Fruit fly (Drosophila melanogaster) whole organism, embryonic: Measurements from ENCODE around the gene CG32117.

ENCODE experiments used
- Abd-B ChIP-seq: fragments of 200-800 bp; sonication (Bioruptor generic); optimal IDR thresholded peaks from 2 replicates; lab custom pipeline; 2018; ENCODE audit warnings: missing biosample characterization, mild to moderate bottlenecking, missing genetic modification characterization, moderate library complexity
- Asciz ChIP-seq: fragments of 200-800 bp; sonication (Bioruptor generic); optimal IDR thresholded peaks from 2 replicates; lab custom pipeline; 2017; ENCODE audit warnings: missing biosample characterization, mild to moderate bottlenecking, missing genetic modification characterization, missing genetic modification reagents
- Atf3 ChIP-seq: fragments of 200-800 bp; sonication (Bioruptor generic); optimal IDR thresholded peaks from 3 replicates; lab custom pipeline; 2016; ENCODE audit warnings: missing biosample characterization, missing genetic modification characterization
- Bteb2 ChIP-seq: fragments of 200-800 bp; sonication (Bioruptor generic); optimal IDR thresholded peaks from 2 replicates; lab custom pipeline; 2016; ENCODE audit warnings: missing biosample characterization, missing genetic modification characterization
- CG10147 ChIP-seq: fragments of 200-800 bp; sonication (Bioruptor generic); optimal IDR thresholded peaks from 2 replicates; lab custom pipeline; 2019; ENCODE audit warnings: missing biosample characterization, mild to moderate bottlenecking, missing genetic modification characterization, moderate library complexity
- CG10654 ChIP-seq: fragments of 200-800 bp; sonication (Bioruptor generic); optimal IDR thresholded peaks from 2 replicates; lab custom pipeline; 2016; ENCODE audit warnings: missing biosample characterization, missing genetic modification characterization
- CG12299 ChIP-seq: fragments of 200-800 bp; sonication (Bioruptor generic); optimal IDR thresholded peaks from 2 replicates; lab custom pipeline; 2018; ENCODE audit warnings: missing biosample characterization, mild to moderate bottlenecking, missing genetic modification characterization
- CG14860 ChIP-seq: fragments of 200-800 bp; sonication (Bioruptor generic); IDR thresholded peaks from 3 replicates; pipeline ENCODE4 v1.3.6; 2022; ENCODE audit warnings: missing biosample characterization, missing genetic modification characterization; ENCODE audit not compliant: partially characterized antibody
- CG15011 ChIP-seq: fragments of 200-800 bp; sonication (Bioruptor generic); optimal IDR thresholded peaks from 3 replicates; lab custom pipeline; 2018; ENCODE audit warnings: missing biosample characterization, mild to moderate bottlenecking, missing genetic modification characterization
- CG1792 ChIP-seq: fragments of 200-800 bp; sonication (Bioruptor generic); optimal IDR thresholded peaks from 2 replicates; lab custom pipeline; 2016; ENCODE audit warnings: missing biosample characterization, missing genetic modification characterization
- CG3995 ChIP-seq: fragments of 200-800 bp; sonication (Bioruptor generic); optimal IDR thresholded peaks from 3 replicates; lab custom pipeline; 2016; ENCODE audit warnings: missing biosample characterization, missing genetic modification characterization
- CG6272 ChIP-seq: fragments of 200-800 bp; sonication (Bioruptor generic); IDR thresholded peaks from 2 replicates; pipeline ENCODE4 v1.3.6; 2022; ENCODE audit warnings: missing biosample characterization, missing genetic modification characterization
- CG6765 ChIP-seq: fragments of 200-800 bp; sonication (Bioruptor generic); optimal IDR thresholded peaks from 3 replicates; lab custom pipeline; 2017; ENCODE audit warnings: missing biosample characterization, mild to moderate bottlenecking, missing genetic modification characterization
- CG7357 ChIP-seq: fragments of 200-800 bp; sonication (Bioruptor generic); IDR thresholded peaks from 3 replicates; pipeline ENCODE4 v1.3.6; 2022; ENCODE audit warnings: missing biosample characterization, missing genetic modification characterization
- CG7556 ChIP-seq: fragments of 200-800 bp; sonication (Bioruptor generic); optimal IDR thresholded peaks from 2 replicates; lab custom pipeline; 2017; ENCODE audit warnings: missing biosample characterization, mild to moderate bottlenecking, missing genetic modification characterization
- CG9437 ChIP-seq: fragments of 200-800 bp; sonication (Bioruptor generic); optimal IDR thresholded peaks from 2 replicates; lab custom pipeline; 2018; ENCODE audit warnings: missing biosample characterization, mild to moderate bottlenecking, missing genetic modification characterization
- CG9876 ChIP-seq: fragments of 200-800 bp; sonication (Bioruptor generic); optimal IDR thresholded peaks from 2 replicates; lab custom pipeline; 2016; ENCODE audit warnings: missing biosample characterization, missing genetic modification characterization
- Camta ChIP-seq: fragments of 200-800 bp; sonication (Bioruptor generic); optimal IDR thresholded peaks from 2 replicates; lab custom pipeline; 2016; ENCODE audit warnings: missing biosample characterization, missing genetic modification characterization
- Doc3 ChIP-seq: fragments of 200-800 bp; sonication (Bioruptor generic); IDR thresholded peaks from 3 replicates; pipeline ENCODE4 v1.3.6; 2022; ENCODE audit warnings: missing biosample characterization, missing genetic modification characterization; ENCODE audit not compliant: partially characterized antibody
- HHEX ChIP-seq: fragments of 200-800 bp; sonication (Bioruptor generic); optimal IDR thresholded peaks from 3 replicates; lab custom pipeline; 2017; ENCODE audit warnings: missing biosample characterization, mild to moderate bottlenecking, missing genetic modification characterization, missing genetic modification reagents
- HmgZ ChIP-seq: fragments of 200-800 bp; sonication (Bioruptor generic); optimal IDR thresholded peaks from 2 replicates; lab custom pipeline; 2018; ENCODE audit warnings: missing biosample characterization, mild to moderate bottlenecking, missing genetic modification characterization
- Hr39 ChIP-seq: fragments of >200 bp; optimal IDR thresholded peaks from 2 replicates; lab custom pipeline; 2017
- Max ChIP-seq: fragments of 200-800 bp; sonication (Bioruptor generic); optimal IDR thresholded peaks from 2 replicates; lab custom pipeline; 2016; ENCODE audit warnings: missing biosample characterization, mild to moderate bottlenecking, missing genetic modification characterization
- NC2β ChIP-seq: fragments of 200-800 bp; sonication (Bioruptor generic); optimal IDR thresholded peaks from 2 replicates; lab custom pipeline; 2016; ENCODE audit warnings: missing biosample characterization, missing genetic modification characterization
- Pdp1 ChIP-seq, 2 experiments: fragments of 200-800 bp; sonication (Bioruptor generic); optimal IDR thresholded peaks; 3 replicates each; lab custom pipeline; 2016; ENCODE audit warnings: missing biosample characterization in 2 of 2, missing genetic modification characterization in 2 of 2, mild to moderate bottlenecking in 1 of 2, moderate library complexity in 1 of 2
- Sin3A ChIP-seq: fragments of >200 bp; optimal IDR thresholded peaks from 2 replicates; lab custom pipeline; 2018
- Six4 ChIP-seq: fragments of 200-800 bp; sonication (Bioruptor generic); optimal IDR thresholded peaks from 2 replicates; lab custom pipeline; 2016; ENCODE audit warnings: missing biosample characterization, missing genetic modification characterization
- Sry-δ ChIP-seq: fragments of 200-800 bp; sonication (Bioruptor generic); optimal IDR thresholded peaks from 2 replicates; lab custom pipeline; 2016; ENCODE audit warnings: missing biosample characterization, missing genetic modification characterization
- Ssrp ChIP-seq: fragments of 200-800 bp; sonication (Bioruptor generic); optimal IDR thresholded peaks from 2 replicates; lab custom pipeline; 2018; ENCODE audit warnings: missing biosample characterization, mild to moderate bottlenecking, missing genetic modification characterization, moderate library complexity
- Trl ChIP-seq, 3 experiments: fragments of >200 bp in 2 of 3; fragments of 200-800 bp in 1 of 3; sonication (Bioruptor generic) in 1 of 3; optimal IDR thresholded peaks; 2 replicates in 1 of 3; 3 replicates in 2 of 3; lab custom pipeline; 2016 to 2017; ENCODE audit warnings: missing biosample characterization in 1 of 3, missing genetic modification characterization in 1 of 3
- bigmax ChIP-seq: fragments of 200-800 bp; sonication (Bioruptor generic); optimal IDR thresholded peaks from 2 replicates; lab custom pipeline; 2018; ENCODE audit warnings: missing biosample characterization, mild to moderate bottlenecking, missing genetic modification characterization
- corto ChIP-seq: fragments of 200-800 bp; sonication (Bioruptor generic); optimal IDR thresholded peaks from 2 replicates; lab custom pipeline; 2016; ENCODE audit warnings: missing biosample characterization, mild to moderate bottlenecking, missing genetic modification characterization, moderate library complexity
- croc ChIP-seq: fragments of 200-800 bp; sonication (Bioruptor generic); conservative IDR thresholded peaks from 3 replicates; pipeline ENCODE4 v1.3.6; 2022; ENCODE audit warnings: missing biosample characterization, missing genetic modification characterization
- dm ChIP-seq: fragments of 200-800 bp; sonication (Bioruptor generic); optimal IDR thresholded peaks from 3 replicates; lab custom pipeline; 2016; ENCODE audit warnings: missing biosample characterization, missing genetic modification characterization
- dmrt11E ChIP-seq: fragments of 200-800 bp; sonication (Bioruptor generic); optimal IDR thresholded peaks from 3 replicates; lab custom pipeline; 2018; ENCODE audit warnings: missing biosample characterization, mild to moderate bottlenecking, missing genetic modification characterization, moderate library complexity
- ems ChIP-seq: fragments of 200-800 bp; sonication (Bioruptor generic); optimal IDR thresholded peaks from 3 replicates; lab custom pipeline; 2016; ENCODE audit warnings: missing biosample characterization, missing genetic modification characterization
- ftz-f1 ChIP-seq: fragments of 200-800 bp; sonication (Bioruptor generic); optimal IDR thresholded peaks from 2 replicates; lab custom pipeline; 2016; ENCODE audit warnings: missing biosample characterization, missing genetic modification characterization
- gcm ChIP-seq: fragments of 200-800 bp; sonication (Bioruptor generic); optimal IDR thresholded peaks from 2 replicates; lab custom pipeline; 2019; ENCODE audit warnings: missing biosample characterization, mild to moderate bottlenecking, missing genetic modification characterization, moderate library complexity
- jing ChIP-seq: fragments of 200-800 bp; sonication (Bioruptor generic); optimal IDR thresholded peaks from 2 replicates; lab custom pipeline; 2018; ENCODE audit warnings: missing biosample characterization, mild to moderate bottlenecking, missing genetic modification characterization
- knrl ChIP-seq: fragments of 200-800 bp; sonication (Bioruptor generic); IDR thresholded peaks from 3 replicates; pipeline ENCODE4 v1.3.6; 2022; ENCODE audit warnings: missing biosample characterization, missing genetic modification characterization; ENCODE audit not compliant: partially characterized antibody
- nmo ChIP-seq: fragments of 200-800 bp; sonication (Bioruptor generic); optimal IDR thresholded peaks from 2 replicates; lab custom pipeline; 2018; ENCODE audit warnings: missing biosample characterization, mild to moderate bottlenecking, missing genetic modification characterization, moderate library complexity
- pan ChIP-seq, 4 experiments: fragments of >200 bp in 3 of 4; fragments of 200-800 bp in 1 of 4; sonication (Bioruptor generic) in 1 of 4; optimal IDR thresholded peaks in 3 of 4; IDR thresholded peaks in 1 of 4; 2 replicates each; pipeline versions ENCODE4 v1.3.6 to Lab custom; 2017 to 2022; ENCODE audit warnings: missing biosample characterization in 2 of 4, missing genetic modification characterization in 2 of 4, mixed read lengths in 1 of 4
- pb ChIP-seq: fragments of 200-800 bp; sonication (Bioruptor generic); optimal IDR thresholded peaks from 3 replicates; lab custom pipeline; 2016; ENCODE audit warnings: missing biosample characterization, missing genetic modification characterization
- sd ChIP-seq: fragments of 200-800 bp; sonication (Bioruptor generic); optimal IDR thresholded peaks from 3 replicates; lab custom pipeline; 2018; ENCODE audit warnings: missing biosample characterization, mild to moderate bottlenecking, missing genetic modification characterization, moderate library complexity
- sisA ChIP-seq: fragments of 200-800 bp; sonication (Bioruptor generic); IDR thresholded peaks from 2 replicates; pipeline ENCODE4 v1.3.6; 2022; ENCODE audit warnings: missing biosample characterization, missing genetic modification characterization
- ssp ChIP-seq: fragments of 200-800 bp; sonication (Bioruptor generic); IDR thresholded peaks from 2 replicates; pipeline ENCODE4 v1.3.6; 2022; ENCODE audit warnings: missing biosample characterization, missing genetic modification characterization
- sug ChIP-seq: fragments of 200-800 bp; optimal IDR thresholded peaks from 2 replicates; lab custom pipeline; 2019; ENCODE audit warnings: missing biosample characterization, mild to moderate bottlenecking, missing genetic modification characterization, moderate library complexity
- ttk ChIP-seq: fragments of 200-800 bp; sonication (Bioruptor generic); IDR thresholded peaks from 2 replicates; pipeline ENCODE4 v2.1.2; 2022; ENCODE audit warnings: missing biosample characterization, missing genetic modification characterization
- zen ChIP-seq: fragments of 200-800 bp; sonication (Bioruptor generic); optimal IDR thresholded peaks from 3 replicates; lab custom pipeline; 2018; ENCODE audit warnings: missing biosample characterization, mild to moderate bottlenecking, missing genetic modification characterization, moderate library complexity

The CG32117 gene

dm6 chr3L:12913609-12914266 lies 10.2 kb upstream of the CG32117 start, which contains the start of gene CG32115 (continued):
- TF ChIP-seq CG15011 (GFP tag; lab: Kevin White, UChicago) (peak; percentile 88), CG6765 (GFP tag; lab: Kevin White, UChicago) (peak; percentile 85), Pdp1 (GFP tag; optimal IDR thresholded peaks at IDR 0.05; lab: Kevin White, UChicago) (peak; percentile 92 to 95), NC2β (GFP tag; lab: Kevin White, UChicago) (peak; percentile 76), HHEX (GFP tag; lab: Kevin White, UChicago) (peak; percentile 92), Max (GFP tag; lab: Kevin White, UChicago) (peak; percentile 94), sd (tag; lab: Kevin White, UChicago) (no peak), ems (GFP tag; lab: Kevin White, UChicago) (peak; percentile 90), CG3995 (GFP tag; lab: Kevin White, UChicago) (peak; percentile 79), bigmax (GFP tag; lab: Kevin White, UChicago) (peak; percentile 25), CG1792 (GFP tag; lab: Kevin White, UChicago) (peak; percentile 90), Sin3A (lab: Kevin White, UChicago) (no peak), nmo (peak; percentile 97), CG10654 (GFP tag; lab: Kevin White, UChicago) (peak; percentile 92), knrl (GFP tag; lab: Robert Waterston, UW) (no peak), Bteb2 (GFP tag; lab: Kevin White, UChicago) (peak; percentile 92), ssp (GFP tag; lab: Robert Waterston, UW) (peak; percentile 86), Six4 (GFP tag; lab: Kevin White, UChicago) (peak; percentile 88), HmgZ (tag; lab: Kevin White, UChicago) (peak; percentile 97), CG9437 (GFP tag; lab: Kevin White, UChicago) (peak; percentile 85), CG14860 (GFP tag; lab: Robert Waterston, UW) (no peak; the same call in 2 of the 3 replicates), dm (peak; percentile 71), Ssrp (tag; lab: Kevin White, UChicago) (no peak), Atf3 (GFP tag; lab: Kevin White, UChicago) (peak; percentile 84), CG10147 (GFP tag; lab: Kevin White, UChicago) (peak; percentile 94), pan (optimal IDR thresholded peaks at IDR 0.05; lab: Kevin White, UChicago) (no peak), pan (GFP tag; optimal IDR thresholded peaks at IDR 0.05 in 1 of 2, IDR thresholded peaks at IDR 0.05 in 1 of 2) (peak; percentile 1 to 97), Camta (GFP tag; lab: Kevin White, UChicago) (peak; percentile 93), CG9876 (GFP tag; lab: Kevin White, UChicago) (peak; percentile 84), Trl (optimal IDR thresholded peaks at IDR 0.05; lab: Kevin White, UChicago) (peak; percentile 55 to 82), Trl (GFP tag; optimal IDR thresholded peaks at IDR 0.05; lab: Kevin White, UChicago) (peak; percentile 74), gcm (GFP tag; lab: Kevin White, UChicago) (no peak), ttk (GFP tag; lab: Robert Waterston, UW) (peak; percentile 96), croc (GFP tag; lab: Robert Waterston, UW) (peak; percentile 89), jing (GFP tag; lab: Kevin White, UChicago) (peak; percentile 89), dmrt11E (tag; lab: Kevin White, UChicago) (peak; percentile 82), sug (tag; lab: Kevin White, UChicago) (peak; percentile 91), CG7357 (GFP tag; lab: Robert Waterston, UW) (peak; percentile 86), pb (GFP tag; lab: Kevin White, UChicago) (peak; percentile 76), Doc3 (no peak), sisA (GFP tag; lab: Robert Waterston, UW) (peak; percentile 91), Hr39 (lab: Kevin White, UChicago) (no peak), zen (tag; lab: Kevin White, UChicago) (no peak), Sry-δ (peak; percentile 53), CG6272 (GFP tag; lab: Robert Waterston, UW) (peak; percentile 93), corto (GFP tag; lab: Kevin White, UChicago) (peak; percentile 93), Abd-B (peak; percentile 96), ftz-f1 (GFP tag; lab: Kevin White, UChicago) (peak; percentile 41), CG7556 (GFP tag; lab: Kevin White, UChicago) (peak; percentile 89), CG12299 (tag; lab: Kevin White, UChicago) (peak; percentile 90), Asciz (GFP tag; lab: Kevin White, UChicago) (peak; percentile 83)
